Fruit fly (Drosophila melanogaster) whole organism, pupa: ENCODE data around the gene CAH7.

ENCODE experiments used
- CG10348 ChIP-seq: fragments of 200-800 bp; sonication (Bioruptor generic); IDR thresholded peaks from 2 replicates; pipeline ENCODE4 v1.3.6; 2022; ENCODE audit warnings: missing biosample characterization, missing genetic modification characterization
- CG12605 ChIP-seq: fragments of 200-800 bp; sonication (Bioruptor generic); IDR thresholded peaks from 2 replicates; pipeline ENCODE4 v1.3.6; 2022; ENCODE audit warnings: missing biosample characterization, missing genetic modification characterization
- CG13204 ChIP-seq: fragments of 200-800 bp; sonication (Bioruptor generic); optimal IDR thresholded peaks from 2 replicates; lab custom pipeline; 2018; ENCODE audit warnings: missing biosample characterization, mild to moderate bottlenecking, missing genetic modification characterization, moderate library complexity
- CG14655 ChIP-seq: fragments of 200-800 bp; sonication (Bioruptor generic); optimal IDR thresholded peaks from 3 replicates; lab custom pipeline; 2017; ENCODE audit warnings: mild to moderate bottlenecking, missing biosample characterization, missing genetic modification reagents, missing genetic modification characterization
- CG15710 ChIP-seq: fragments of 200-800 bp; sonication (Bioruptor generic); optimal IDR thresholded peaks from 2 replicates; lab custom pipeline; 2018; ENCODE audit warnings: missing biosample characterization, mild to moderate bottlenecking, missing genetic modification characterization, moderate library complexity
- CG17806 ChIP-seq: fragments of 200-800 bp; sonication (Bioruptor generic); optimal IDR thresholded peaks from 2 replicates; lab custom pipeline; 2018; ENCODE audit warnings: missing biosample characterization, mild to moderate bottlenecking, missing genetic modification characterization, moderate library complexity
- CG32121 ChIP-seq: fragments of 200-800 bp; sonication (Bioruptor generic); IDR thresholded peaks from 2 replicates; pipeline ENCODE4 v1.3.6; 2022; ENCODE audit warnings: missing biosample characterization, missing genetic modification characterization
- CG34367 ChIP-seq: fragments of 200-800 bp; sonication (Bioruptor generic); optimal IDR thresholded peaks from 2 replicates; lab custom pipeline; 2018; ENCODE audit warnings: missing biosample characterization, mild to moderate bottlenecking, missing genetic modification characterization
- CG4496 ChIP-seq: fragments of 200-800 bp; sonication (Bioruptor generic); IDR thresholded peaks from 3 replicates; pipeline ENCODE4 v1.3.6; 2022; ENCODE audit warnings: missing biosample characterization, missing genetic modification characterization
- CG8159 ChIP-seq: fragments of 200-800 bp; sonication (Bioruptor generic); optimal IDR thresholded peaks from 3 replicates; lab custom pipeline; 2018; ENCODE audit warnings: missing biosample characterization, mild to moderate bottlenecking, missing genetic modification characterization, moderate library complexity
- CG8301 ChIP-seq: fragments of 200-800 bp; sonication (Bioruptor generic); optimal IDR thresholded peaks from 2 replicates; lab custom pipeline; 2018; ENCODE audit warnings: missing biosample characterization, mild to moderate bottlenecking, missing genetic modification characterization
- CG9948 ChIP-seq: fragments of 200-800 bp; sonication (Bioruptor generic); optimal IDR thresholded peaks from 2 replicates; lab custom pipeline; 2018; ENCODE audit warnings: missing biosample characterization, mild to moderate bottlenecking, missing genetic modification characterization, moderate library complexity
- D1 ChIP-seq: fragments of 200-800 bp; sonication (Bioruptor generic); optimal IDR thresholded peaks from 2 replicates; lab custom pipeline; 2018; ENCODE audit warnings: missing biosample characterization, mild to moderate bottlenecking, missing genetic modification characterization, moderate library complexity
- EcR ChIP-seq: fragments of 200-800 bp; sonication (Bioruptor generic); optimal IDR thresholded peaks from 3 replicates; lab custom pipeline; 2019; ENCODE audit warnings: missing biosample characterization, missing genetic modification characterization, mild to moderate bottlenecking, moderate library complexity, missing genetic modification reagents
- Ets98B ChIP-seq: fragments of 200-800 bp; sonication (Bioruptor generic); IDR thresholded peaks from 2 replicates; pipeline ENCODE4 v1.3.6; 2022; ENCODE audit warnings: missing biosample characterization, missing genetic modification characterization
- Pif1A ChIP-seq: fragments of 200-800 bp; sonication (Bioruptor generic); optimal IDR thresholded peaks from 3 replicates; lab custom pipeline; 2016; ENCODE audit warnings: missing biosample characterization, missing genetic modification characterization
- Pif1B ChIP-seq: fragments of 200-800 bp; sonication (Bioruptor generic); optimal IDR thresholded peaks from 3 replicates; lab custom pipeline; 2016; ENCODE audit warnings: missing biosample characterization, missing genetic modification characterization
- Snoo ChIP-seq: fragments of 200-800 bp; sonication (Bioruptor generic); optimal IDR thresholded peaks from 3 replicates; lab custom pipeline; 2017; ENCODE audit warnings: missing biosample characterization, mild to moderate bottlenecking, missing genetic modification characterization, inconsistent platforms
- fd96Ca ChIP-seq: fragments of 200-800 bp; sonication (Bioruptor generic); IDR thresholded peaks from 3 replicates; pipeline ENCODE4 v1.3.6; 2022; ENCODE audit warnings: missing biosample characterization, missing genetic modification characterization
- gl ChIP-seq: fragments of 200-800 bp; sonication (Bioruptor generic); optimal IDR thresholded peaks from 2 replicates; lab custom pipeline; 2018; ENCODE audit warnings: missing biosample characterization, mild to moderate bottlenecking, missing genetic modification characterization
- rn ChIP-seq: fragments of 200-800 bp; sonication (Bioruptor generic); IDR thresholded peaks from 2 replicates; pipeline ENCODE4 v1.3.6; 2022; ENCODE audit warnings: missing biosample characterization, missing genetic modification characterization

CAH7 gene

dm6 chr3R:10166334-10166733 is 54.3 kb downstream of the CAH7 start:
- TF ChIP-seq D1 (tag; lab: Kevin White, UChicago) (no peak), rn (no peak), CG9948 (tag; lab: Kevin White, UChicago) (no peak), CG32121 (GFP tag; lab: Robert Waterston, UW) (no peak), CG4496 (GFP tag; lab: Robert Waterston, UW) (no peak), CG34367 (tag; lab: Kevin White, UChicago) (no peak), CG15710 (tag; lab: Kevin White, UChicago) (no peak), CG10348 (no peak), EcR (GFP tag; lab: Kevin White, UChicago) (no peak), Snoo (no peak), fd96Ca (GFP tag; lab: Robert Waterston, UW) (no peak), gl (tag; lab: Kevin White, UChicago) (no peak), CG17806 (tag; lab: Kevin White, UChicago) (no peak), Ets98B (no peak), CG13204 (GFP tag; lab: Kevin White, UChicago) (no peak), CG12605 (GFP tag; lab: Robert Waterston, UW) (no peak), CG14655 (GFP tag; lab: Kevin White, UChicago) (no peak), Pif1A (GFP tag; lab: Kevin White, UChicago) (no peak)

dm6 chr3R:10167280-10167679 is 55.2 kb downstream of the CAH7 start:
- no peak for TF ChIP-seq D1 (tag; lab: Kevin White, UChicago)
- no peak for TF ChIP-seq CG8301 (tag; lab: Kevin White, UChicago)
- no peak for TF ChIP-seq Ets98B
- TF ChIP-seq CG4496 (GFP tag; lab: Robert Waterston, UW): no peak
- TF ChIP-seq fd96Ca (GFP tag; lab: Robert Waterston, UW): no peak
- TF ChIP-seq CG32121 (GFP tag; lab: Robert Waterston, UW): no peak
- no peak for TF ChIP-seq Snoo
- TF ChIP-seq CG15710 (tag; lab: Kevin White, UChicago): no peak
- TF ChIP-seq CG10348: no peak
- no peak for TF ChIP-seq Pif1B (GFP tag; lab: Kevin White, UChicago)
- no peak for TF ChIP-seq CG9948 (tag; lab: Kevin White, UChicago)
- no peak for TF ChIP-seq CG8159 (tag; lab: Kevin White, UChicago)
- no peak for TF ChIP-seq CG17806 (tag; lab: Kevin White, UChicago)
- TF ChIP-seq rn: no peak
- no peak for TF ChIP-seq CG14655 (GFP tag; lab: Kevin White, UChicago)
- no peak for TF ChIP-seq gl (tag; lab: Kevin White, UChicago)
- TF ChIP-seq EcR (GFP tag; lab: Kevin White, UChicago): no peak
- TF ChIP-seq Pif1A (GFP tag; lab: Kevin White, UChicago): no peak
- TF ChIP-seq CG13204 (GFP tag; lab: Kevin White, UChicago): no peak
- TF ChIP-seq CG12605 (GFP tag; lab: Robert Waterston, UW): no peak

dm6 chr3R:10168483-10169064 is 56.5 kb downstream of the CAH7 start:
- TF ChIP-seq rn (no peak), CG15710 (tag; lab: Kevin White, UChicago) (peak; percentile 52), Ets98B (peak; percentile 37; the same call in 1 of the 2 replicates), CG8159 (tag; lab: Kevin White, UChicago) (peak; percentile 58), gl (tag; lab: Kevin White, UChicago) (no peak), Snoo (peak; percentile 44), CG8301 (tag; lab: Kevin White, UChicago) (peak; percentile 30), CG34367 (tag; lab: Kevin White, UChicago) (no peak), CG13204 (GFP tag; lab: Kevin White, UChicago) (no peak), D1 (tag; lab: Kevin White, UChicago) (no peak), Pif1A (GFP tag; lab: Kevin White, UChicago) (peak; percentile 59), CG32121 (GFP tag; lab: Robert Waterston, UW) (no peak), fd96Ca (GFP tag; lab: Robert Waterston, UW) (no peak), CG12605 (GFP tag; lab: Robert Waterston, UW) (no peak), CG14655 (GFP tag; lab: Kevin White, UChicago) (no peak), Pif1B (GFP tag; lab: Kevin White, UChicago) (peak; percentile 28), CG9948 (tag; lab: Kevin White, UChicago) (no peak), CG4496 (GFP tag; lab: Robert Waterston, UW) (peak; percentile 45; the same call in 1 of the 3 replicates), EcR (GFP tag; lab: Kevin White, UChicago) (no peak), CG10348 (no peak)

- TF ChIP-seq CG32121 (GFP tag; lab: Robert Waterston, UW) (no peak), EcR (GFP tag; lab: Kevin White, UChicago) (peak; percentile 73)
Observed at dm6 chr3R:10169124-10169766, 57.2 kb downstream of the CAH7 start.
